Worm (Caenorhabditis elegans) whole organism, L4 larva: ENCODE results near the gene B0302.2.

Source experiments
- R02D3.7 ChIP-seq: fragments of 150-350 bp; sonication (generic microtip); optimal IDR thresholded peaks from 3 replicates; lab custom pipeline; 2014; ENCODE audit warnings: missing biosample characterization, missing genetic modification characterization
- fkh-10 ChIP-seq: fragments of 150-350 bp; optimal IDR thresholded peaks from 2 replicates; lab custom pipeline; 2014; ENCODE audit warnings: missing biosample characterization, missing genetic modification reagents, missing genetic modification characterization
- set-16 ChIP-seq: fragments of 200-800 bp; sonication (Bioruptor generic); IDR thresholded peaks from 2 replicates; pipeline ENCODE4 v1.3.6; 2022; ENCODE audit warnings: missing genetic modification reagents, missing genetic modification characterization, missing compliant biosample characterization
- skn-1 ChIP-seq: fragments of 150-350 bp; optimal IDR thresholded peaks from 2 replicates; lab custom pipeline; 2014; ENCODE audit warnings: missing biosample characterization, missing genetic modification characterization

- TF ChIP-seq set-16 (GFP tag; lab: Robert Waterston, UW), result no peak
- no peak for TF ChIP-seq R02D3.7 (tag; lab: Kevin White, UChicago)
- TF ChIP-seq fkh-10 (GFP tag; lab: Kevin White, UChicago), result no peak
- TF ChIP-seq skn-1 (tag; lab: Kevin White, UChicago), result no peak
These were observed at the start of gene B0302.2 for ce11 chrX:17178239-17178638.
